Worm (Caenorhabditis elegans) whole organism, L4/young adult: Measurements from ENCODE around the gene flh-3.
"Not testable (repeated sequence)": the region's sequence is repeated elsewhere in the genome, so short reads cannot be mapped to it uniquely, and the experiment has no call there.

Experiments used
- W03F9.2 ChIP-seq: fragments of 150-350 bp; optimal IDR thresholded peaks from 2 replicates; lab custom pipeline; 2014; ENCODE audit warnings: missing biosample characterization, missing genetic modification characterization
- him-1 ChIP-seq: sonication (generic microtip); optimal IDR thresholded peaks from 2 replicates; lab custom pipeline; 2016; ENCODE audit warnings: missing genotype, missing genetic modification reagents, missing genetic modification characterization, missing compliant biosample characterization

DNA sequence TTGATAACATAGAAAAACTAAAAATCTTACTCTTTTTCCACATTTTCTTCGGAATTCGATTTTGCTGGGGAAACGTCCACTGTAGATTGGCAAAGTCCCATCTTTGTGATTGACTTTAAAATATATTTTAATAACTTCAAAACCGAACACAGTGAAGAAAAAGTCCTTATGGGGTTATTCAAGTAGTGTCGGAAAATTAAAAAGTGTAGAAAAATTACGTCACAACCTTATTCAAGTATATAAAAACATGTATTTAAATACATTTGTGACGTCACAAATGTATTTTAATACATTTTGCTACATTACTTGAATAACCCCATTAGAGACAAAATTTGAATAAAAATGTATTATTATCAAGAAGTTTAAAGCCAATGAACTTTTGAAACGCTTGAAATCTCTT, 42.9 kb downstream of the flh-3 start, which contains the start of gene F49C12.7:
- TF ChIP-seq W03F9.2, him-1 (tag; lab: Kevin White, UChicago): not testable (repeated sequence)
